Fruit fly (Drosophila melanogaster): ENCODE results near the gene Bre1.
A peak's percentile ranks its signal among the peaks of the same experiment; 100 is the strongest.

The Bre1 gene

DNA sequence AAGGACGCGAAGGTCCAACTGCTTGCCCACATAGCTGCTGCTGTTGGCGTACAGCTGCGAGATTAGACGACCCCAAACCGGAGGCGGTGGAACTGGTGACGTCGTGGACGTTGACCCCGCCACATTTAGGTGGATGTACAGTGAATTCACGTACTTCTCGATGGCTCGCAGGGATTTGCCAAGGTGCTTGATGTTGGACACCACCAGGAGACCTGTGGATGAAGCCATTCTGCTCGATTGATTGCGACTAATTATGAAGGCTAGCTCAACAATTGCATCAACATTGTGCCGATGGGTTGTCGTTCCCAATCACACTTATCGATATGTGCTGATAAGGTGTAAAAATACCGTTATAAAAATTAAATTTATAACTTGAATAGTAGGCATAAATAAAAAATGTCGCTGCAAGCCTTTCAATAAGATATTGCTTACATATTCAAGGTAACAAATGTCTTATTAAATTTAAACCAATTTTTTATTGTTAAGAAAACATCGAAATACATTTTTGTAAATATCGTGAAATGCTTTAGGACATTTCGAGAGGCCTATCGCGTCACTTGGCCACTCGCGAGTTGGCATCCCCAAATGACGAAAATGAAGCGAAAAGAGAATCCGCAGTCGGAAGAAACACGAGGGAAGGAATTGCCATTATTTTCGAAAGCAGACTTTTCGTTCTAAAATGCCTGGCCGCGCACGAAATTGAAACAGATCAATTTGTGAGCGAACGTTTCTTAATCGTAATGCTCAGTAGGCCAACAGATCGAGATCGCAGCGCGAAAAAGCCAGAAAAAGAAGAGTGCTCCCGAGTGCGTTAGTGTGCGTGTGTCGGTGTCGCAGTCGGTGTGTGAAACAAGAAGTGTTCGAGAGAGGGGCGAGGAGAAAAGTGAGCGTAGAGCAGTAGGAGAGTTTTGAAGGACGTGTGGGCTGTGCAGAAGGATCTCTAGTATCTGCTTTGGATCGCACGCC is 25.2 kb downstream of the Bre1 start, which contains the start of the genes Ppat-Dpck and scny (continued):
- peak; percentile 0 for TF ChIP-seq CG15696 (tag; optimal IDR thresholded peaks at IDR 0.05)
- TF ChIP-seq ash1 (GFP tag; optimal IDR thresholded peaks at IDR 0.05): no peak
- no peak for TF ChIP-seq caup (GFP tag; optimal IDR thresholded peaks at IDR 0.05; ENCODE audit: severe bottlenecking)
- TF ChIP-seq mam (GFP tag; optimal IDR thresholded peaks at IDR 0.05): peak; percentile 12
- TF ChIP-seq ab (GFP tag; optimal IDR thresholded peaks at IDR 0.05): no peak
- TF ChIP-seq CG32532 (GFP tag; IDR thresholded peaks at IDR 0.05): no peak
- no peak for TF ChIP-seq CTCF (GFP tag; optimal IDR thresholded peaks at IDR 0.05)
- peak; percentile 8 for TF ChIP-seq zfh2 (GFP tag; optimal IDR thresholded peaks at IDR 0.05)
- peak; percentile 84 for TF ChIP-seq CG15479 (GFP tag; optimal IDR thresholded peaks at IDR 0.05)
- no peak for TF ChIP-seq Mrtf (GFP tag; IDR thresholded peaks at IDR 0.05)
- TF ChIP-seq CG4328 (GFP tag; optimal IDR thresholded peaks at IDR 0.05): no peak
- TF ChIP-seq CG5245 (GFP tag; optimal IDR thresholded peaks at IDR 0.05): no peak
- no peak for TF ChIP-seq CG12744 (GFP tag; optimal IDR thresholded peaks at IDR 0.05)
- no peak for TF ChIP-seq CG5953 (GFP tag; IDR thresholded peaks at IDR 0.05)
- peak; percentile 58 for TF ChIP-seq zen (tag; optimal IDR thresholded peaks at IDR 0.05)
- TF ChIP-seq CG15073 (GFP tag; optimal IDR thresholded peaks at IDR 0.05): no peak
- peak; percentile 21 for TF ChIP-seq wek (GFP tag; optimal IDR thresholded peaks at IDR 0.05)
- no peak for TF ChIP-seq cas (GFP tag; IDR thresholded peaks at IDR 0.05)
- peak; percentile 17 for TF ChIP-seq Xbp1 (GFP tag; optimal IDR thresholded peaks at IDR 0.05)
- peak; percentile 9 for TF ChIP-seq nom (GFP tag; optimal IDR thresholded peaks at IDR 0.05)
- peak; percentile 89 for TF ChIP-seq gfzf (GFP tag; optimal IDR thresholded peaks at IDR 0.05)
- peak; percentile 77; the same call in 2 of the 4 replicates for TF ChIP-seq chinmo (GFP tag; IDR thresholded peaks at IDR 0.05; ENCODE audit: partially characterized antibody)
- no peak for TF ChIP-seq jing (GFP tag; optimal IDR thresholded peaks at IDR 0.05)
- TF ChIP-seq lbe (GFP tag; optimal IDR thresholded peaks at IDR 0.05): peak; percentile 76
- TF ChIP-seq ewg (GFP tag; optimal IDR thresholded peaks at IDR 0.05): no peak
- TF ChIP-seq ro (GFP tag; IDR thresholded peaks at IDR 0.05): no peak
- peak; percentile 72 for TF ChIP-seq CG42726 (GFP tag; IDR thresholded peaks at IDR 0.05; ENCODE audit: partially characterized antibody)
- no peak for TF ChIP-seq toy (GFP tag; IDR thresholded peaks at IDR 0.05)
- TF ChIP-seq ac (GFP tag; optimal IDR thresholded peaks at IDR 0.05): no peak
- TF ChIP-seq phol (tag; optimal IDR thresholded peaks at IDR 0.05): peak; percentile 67
- TF ChIP-seq mld (GFP tag; IDR thresholded peaks at IDR 0.05; ENCODE audit: partially characterized antibody): peak; percentile 86; the same call in 2 of the 3 replicates
- peak; percentile 88 for TF ChIP-seq HLH4C (GFP tag; IDR thresholded peaks at IDR 0.05; ENCODE audit: partially characterized antibody)
- peak; percentile 92 for TF ChIP-seq CG16813 (GFP tag; IDR thresholded peaks at IDR 0.05; ENCODE audit: partially characterized antibody)
- TF ChIP-seq CG4360 (GFP tag; IDR thresholded peaks at IDR 0.05): no peak
- no peak for TF ChIP-seq CG7928 (GFP tag; optimal IDR thresholded peaks at IDR 0.05)
- no peak for TF ChIP-seq CG13123 (GFP tag; optimal IDR thresholded peaks at IDR 0.05)
- peak; percentile 30 for TF ChIP-seq CG4617 (GFP tag; optimal IDR thresholded peaks at IDR 0.05; ENCODE audit: borderline replicate concordance)
- TF ChIP-seq CG12391 (tag; optimal IDR thresholded peaks at IDR 0.05): peak; percentile 34
- no peak for TF ChIP-seq NK7.1 (GFP tag; optimal IDR thresholded peaks at IDR 0.05)
- peak; percentile 62 for TF ChIP-seq Dref (GFP tag; IDR thresholded peaks at IDR 0.05)
- TF ChIP-seq CG4730 (GFP tag; IDR thresholded peaks at IDR 0.05): no peak
- peak; percentile 57 for TF ChIP-seq Max (GFP tag; optimal IDR thresholded peaks at IDR 0.05)
- no peak for TF ChIP-seq CG13424 (tag; optimal IDR thresholded peaks at IDR 0.05)
- peak; percentile 82 for TF ChIP-seq CG14710 (tag; optimal IDR thresholded peaks at IDR 0.05)
- TF ChIP-seq lmd (GFP tag; IDR thresholded peaks at IDR 0.05): no peak
- peak; percentile 91 for TF ChIP-seq vnd (GFP tag; IDR thresholded peaks at IDR 0.05; ENCODE audit: partially characterized antibody)
- peak; percentile 99 for TF ChIP-seq psq (GFP tag; optimal IDR thresholded peaks at IDR 0.05)
- no peak for TF ChIP-seq Kr (GFP tag; optimal IDR thresholded peaks at IDR 0.05)

All from whole organism, embryonic.